Worm (Caenorhabditis elegans) whole organism, mixed stage, embryonic: Measurements from ENCODE around the gene fbxb-6.
A peak's percentile ranks its signal among the peaks of the same experiment; 100 is the strongest.

Source experiments
- M03D4.4 ChIP-seq: sonication (generic microtip); optimal IDR thresholded peaks from 2 replicates; lab custom pipeline; 2017; ENCODE audit warnings: mild to moderate bottlenecking, missing genetic modification characterization, missing compliant biosample characterization
- bed-3 ChIP-seq: fragments of 200-800 bp; sonication (Bioruptor generic); optimal IDR thresholded peaks from 3 replicates; lab custom pipeline; 2018; ENCODE audit warnings: mild to moderate bottlenecking, missing genetic modification characterization, moderate library complexity, missing compliant biosample characterization
- blmp-1 ChIP-seq: fragments of 150-350 bp; optimal IDR thresholded peaks from 2 replicates; lab custom pipeline; 2014; ENCODE audit warnings: missing biosample characterization, missing genetic modification characterization
- ceh-39 ChIP-seq: fragments of 150-350 bp; optimal IDR thresholded peaks from 2 replicates; lab custom pipeline; 2014; ENCODE audit warnings: missing biosample characterization, missing genetic modification characterization
- ceh-43 ChIP-seq: fragments of 200-800 bp; sonication (Bioruptor generic); optimal IDR thresholded peaks from 2 replicates; lab custom pipeline; 2018; ENCODE audit warnings: mild to moderate bottlenecking, missing genetic modification characterization, moderate library complexity, missing compliant biosample characterization
- ceh-83 ChIP-seq: fragments of 200-800 bp; sonication (Bioruptor generic); optimal IDR thresholded peaks from 2 replicates; lab custom pipeline; 2018; ENCODE audit warnings: mild to moderate bottlenecking, missing genetic modification characterization, missing compliant biosample characterization
- ces-1 ChIP-seq: fragments of 150-350 bp; optimal IDR thresholded peaks from 2 replicates; lab custom pipeline; 2014; ENCODE audit warnings: missing biosample characterization, missing genetic modification reagents, missing genetic modification characterization
- cnd-1 ChIP-seq: fragments of 200-800 bp; sonication (Bioruptor generic); optimal IDR thresholded peaks from 2 replicates; lab custom pipeline; 2018; ENCODE audit warnings: mild to moderate bottlenecking, missing genetic modification characterization, missing compliant biosample characterization
- drap-1 ChIP-seq: fragments of 200-800 bp; sonication (Bioruptor generic); optimal IDR thresholded peaks from 3 replicates; lab custom pipeline; 2018; ENCODE audit warnings: mild to moderate bottlenecking, missing genetic modification characterization, missing compliant biosample characterization
- elt-1 ChIP-seq: sonication (generic microtip); optimal IDR thresholded peaks from 2 replicates; lab custom pipeline; 2017; ENCODE audit warnings: missing genetic modification characterization, mild to moderate bottlenecking, missing compliant biosample characterization, antibody characterized with exemption, moderate library complexity, borderline replicate concordance; ENCODE audit not compliant: insufficient read depth
- ham-2 ChIP-seq: fragments of 200-800 bp; sonication (Bioruptor generic); optimal IDR thresholded peaks from 2 replicates; lab custom pipeline; 2018; ENCODE audit warnings: mild to moderate bottlenecking, missing genetic modification characterization, missing compliant biosample characterization
- hlh-1 ChIP-seq: fragments of 150-350 bp; optimal IDR thresholded peaks from 2 replicates; lab custom pipeline; 2014; ENCODE audit warnings: missing biosample characterization, missing genetic modification reagents, missing genetic modification characterization
- lin-13 ChIP-seq: fragments of 150-350 bp; optimal IDR thresholded peaks from 2 replicates; lab custom pipeline; 2014; ENCODE audit warnings: missing biosample characterization, missing genetic modification characterization
- lin-32 ChIP-seq: fragments of 200-800 bp; sonication (Bioruptor generic); optimal IDR thresholded peaks from 2 replicates; lab custom pipeline; 2018; ENCODE audit warnings: mild to moderate bottlenecking, missing genetic modification characterization, missing compliant biosample characterization
- mab-5 ChIP-seq: fragments of 150-350 bp; optimal IDR thresholded peaks from 2 replicates; lab custom pipeline; 2014; ENCODE audit warnings: missing biosample characterization, missing genetic modification characterization
- mep-1 ChIP-seq: fragments of 150-350 bp; optimal IDR thresholded peaks from 2 replicates; lab custom pipeline; 2017; ENCODE audit warnings: missing biosample characterization, missing genetic modification reagents, missing genetic modification characterization, inconsistent platforms
- nhr-2 ChIP-seq: fragments of 150-350 bp; optimal IDR thresholded peaks from 2 replicates; lab custom pipeline; 2014; ENCODE audit warnings: missing biosample characterization, missing genetic modification characterization
- nhr-28 ChIP-seq: fragments of 150-350 bp; optimal IDR thresholded peaks from 2 replicates; lab custom pipeline; 2014; ENCODE audit warnings: missing biosample characterization, missing genetic modification characterization
- sem-2 ChIP-seq: fragments of 200-800 bp; sonication (Bioruptor generic); optimal IDR thresholded peaks from 2 replicates; lab custom pipeline; 2018; ENCODE audit warnings: mild to moderate bottlenecking, missing genetic modification characterization, missing compliant biosample characterization
- snpc-4 ChIP-seq: fragments of 150-350 bp; optimal IDR thresholded peaks from 2 replicates; lab custom pipeline; 2014; ENCODE audit warnings: missing biosample characterization, missing genetic modification characterization
- sptf-1 ChIP-seq: sonication (generic microtip); optimal IDR thresholded peaks from 2 replicates; lab custom pipeline; 2017; ENCODE audit warnings: mild to moderate bottlenecking, missing genetic modification characterization, moderate library complexity, missing compliant biosample characterization
- tbx-8 ChIP-seq: fragments of 200-800 bp; sonication (Bioruptor generic); optimal IDR thresholded peaks from 2 replicates; lab custom pipeline; 2018; ENCODE audit warnings: mild to moderate bottlenecking, missing genetic modification characterization, moderate library complexity, missing compliant biosample characterization
- unc-120 ChIP-seq: sonication (generic microtip); optimal IDR thresholded peaks from 2 replicates; lab custom pipeline; 2017; ENCODE audit warnings: missing genetic modification characterization, missing compliant biosample characterization; ENCODE audit not compliant: poor library complexity, severe bottlenecking
- unc-39 ChIP-seq: fragments of 150-350 bp; optimal IDR thresholded peaks from 2 replicates; lab custom pipeline; 2014; ENCODE audit warnings: missing biosample characterization, missing genetic modification characterization
- unc-62 ChIP-seq: fragments of 150-350 bp; optimal IDR thresholded peaks from 2 replicates; lab custom pipeline; 2014; ENCODE audit warnings: missing biosample characterization, missing genetic modification reagents, missing genetic modification characterization
- zip-8 ChIP-seq: fragments of 150-350 bp; optimal IDR thresholded peaks from 2 replicates; lab custom pipeline; 2014; ENCODE audit warnings: missing biosample characterization, missing genetic modification characterization
- ztf-11 ChIP-seq: fragments of 150-350 bp; optimal IDR thresholded peaks from 2 replicates; lab custom pipeline; 2014; ENCODE audit warnings: missing biosample characterization, missing genetic modification characterization

The fbxb-6 gene

ce11 chrII:2090605-2091004 is 26.0 kb downstream of the fbxb-6 start, which contains the start of gene trpl-5:
trpl-5 (minus strand) TSS chrII:2090636.
- no peak for TF ChIP-seq ces-1
- TF ChIP-seq blmp-1 (tag; lab: Kevin White, UChicago), result no peak
- TF ChIP-seq nhr-2 (tag; lab: Kevin White, UChicago), result no peak
- no peak for TF ChIP-seq bed-3 (GFP tag; lab: Kevin White, UChicago)
- TF ChIP-seq unc-120 (tag; lab: Kevin White, UChicago), result no peak
- no peak for TF ChIP-seq sptf-1 (tag; lab: Kevin White, UChicago)
- no peak for TF ChIP-seq zip-8
- TF ChIP-seq ceh-39, result no peak
- TF ChIP-seq snpc-4, result no peak
- no peak for TF ChIP-seq unc-62
- no peak for TF ChIP-seq tbx-8 (GFP tag; lab: Kevin White, UChicago)
- TF ChIP-seq mab-5 (tag; lab: Kevin White, UChicago), result no peak
- no peak for TF ChIP-seq elt-1 (tag; lab: Kevin White, UChicago)
- no peak for TF ChIP-seq ham-2 (GFP tag; lab: Kevin White, UChicago)
- no peak for TF ChIP-seq ceh-43 (GFP tag; lab: Kevin White, UChicago)
- no peak for TF ChIP-seq ceh-83 (GFP tag; lab: Kevin White, UChicago)
- TF ChIP-seq ztf-11 (tag; lab: Kevin White, UChicago), result no peak

- peak; percentile 2 for TF ChIP-seq lin-13 (tag; lab: Kevin White, UChicago)
- TF ChIP-seq lin-32 (GFP tag; lab: Kevin White, UChicago), result peak; percentile 82
- TF ChIP-seq hlh-1, result peak; percentile 1
- TF ChIP-seq ztf-11 (tag; lab: Kevin White, UChicago), result no peak
- TF ChIP-seq cnd-1 (tag; lab: Kevin White, UChicago), result peak; percentile 62
- no peak for TF ChIP-seq ceh-83 (GFP tag; lab: Kevin White, UChicago)
Measured at ce11 chrII:2091972-2092371, 27.4 kb downstream of the fbxb-6 start, which contains the start of gene T16A1.10. T16A1.10 (minus strand) TSS chrII:2092094.

- peak; percentile 26 for TF ChIP-seq nhr-2 (tag; lab: Kevin White, UChicago)
- TF ChIP-seq sem-2 (GFP tag; lab: Kevin White, UChicago), result no peak
- TF ChIP-seq nhr-28 (tag; lab: Kevin White, UChicago), result no peak
Measured at ce11 chrII:2093456-2093926, 28.9 kb downstream of the fbxb-6 start, which contains the start of gene fbxb-37. fbxb-37 (minus strand) TSS chrII:2093876.

- TF ChIP-seq ceh-43 (GFP tag; lab: Kevin White, UChicago), result no peak
- peak; percentile 68 for TF ChIP-seq nhr-2 (tag; lab: Kevin White, UChicago)
- TF ChIP-seq cnd-1 (tag; lab: Kevin White, UChicago), result peak; percentile 74
Measured at ce11 chrII:2094924-2095650, 30.5 kb downstream of the fbxb-6 start, which contains the start of gene T16A1.2. T16A1.2 (plus strand) TSS chrII:2095600.

DNA sequence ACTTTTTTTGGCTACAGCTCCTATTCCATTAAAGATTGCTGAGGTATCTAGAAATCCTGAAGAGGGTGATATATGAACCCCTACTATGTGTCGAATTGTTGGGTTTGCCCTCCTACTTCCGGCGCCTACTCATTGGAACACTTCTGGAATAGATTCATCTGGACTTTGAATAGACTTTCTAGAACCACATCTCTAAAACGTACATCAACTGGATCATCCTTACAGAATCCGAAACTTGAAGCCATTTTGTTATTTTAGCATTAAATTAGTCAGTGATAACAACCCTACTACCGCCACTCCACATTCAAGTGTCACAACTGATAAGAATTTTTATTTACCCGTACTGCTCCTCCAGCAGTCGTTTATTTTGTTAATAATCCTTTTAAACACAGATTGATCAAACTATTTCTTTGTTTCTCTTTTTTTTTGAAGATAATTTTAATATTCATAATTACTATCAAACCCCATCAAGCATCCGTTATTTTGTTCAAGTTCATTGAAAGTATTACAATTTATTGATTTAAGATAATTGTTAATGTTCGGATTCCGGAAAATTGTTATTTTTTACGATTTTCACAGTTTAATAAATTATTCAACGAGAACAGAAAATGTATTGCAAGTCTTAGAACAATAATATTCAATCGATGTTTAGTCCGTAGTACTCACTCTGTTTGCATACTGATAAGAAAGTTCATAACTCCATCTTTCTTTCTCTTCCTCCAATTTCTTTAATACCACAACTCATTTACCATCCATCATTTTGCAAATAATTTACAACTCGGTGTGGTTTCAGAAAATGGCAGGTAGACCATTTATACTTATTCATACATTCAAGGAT is 34.8 kb downstream of the fbxb-6 start, which contains the start of gene math-42:
Gene math-42 (plus strand): TSS at position 788 of the 838 bp plus-strand sequence.
- no peak for TF ChIP-seq bed-3 (GFP tag; lab: Kevin White, UChicago)
- TF ChIP-seq mep-1 (tag; lab: Kevin White, UChicago), result no peak
- no peak for TF ChIP-seq unc-39 (tag; lab: Kevin White, UChicago)
- no peak for TF ChIP-seq nhr-2 (tag; lab: Kevin White, UChicago)
- TF ChIP-seq M03D4.4, result no peak
- no peak for TF ChIP-seq ceh-43 (GFP tag; lab: Kevin White, UChicago)
- TF ChIP-seq sptf-1 (tag; lab: Kevin White, UChicago), result no peak
- no peak for TF ChIP-seq hlh-1
- no peak for TF ChIP-seq drap-1
- no peak for TF ChIP-seq unc-62
- no peak for TF ChIP-seq tbx-8 (GFP tag; lab: Kevin White, UChicago)
